Worm (Caenorhabditis elegans) whole organism, young adult: ENCODE measurements around the gene E02H4.6.
A peak's percentile ranks its signal among the peaks of the same experiment; 100 is the strongest.

Source experiments
- B0336.3 ChIP-seq: fragments of 200-800 bp; sonication (Bioruptor generic); IDR thresholded peaks from 2 replicates; pipeline ENCODE4 v1.3.6; 2022; ENCODE audit warnings: missing genetic modification characterization, missing compliant biosample characterization
- D2030.7 ChIP-seq: fragments of 200-800 bp; sonication (Bioruptor generic); IDR thresholded peaks from 2 replicates; pipeline ENCODE4 v1.3.6; 2022; ENCODE audit warnings: missing genetic modification reagents, missing genetic modification characterization, missing compliant biosample characterization
- F10E7.11 ChIP-seq: sonication (generic microtip); optimal IDR thresholded peaks from 2 replicates; lab custom pipeline; 2017; ENCODE audit warnings: mild to moderate bottlenecking, missing genetic modification characterization, moderate library complexity, missing compliant biosample characterization
- F23B12.7 ChIP-seq: sonication (generic microtip); optimal IDR thresholded peaks from 2 replicates; lab custom pipeline; 2017; ENCODE audit warnings: missing genetic modification characterization, mild to moderate bottlenecking, missing compliant biosample characterization, antibody characterized with exemption, moderate library complexity; ENCODE audit not compliant: insufficient read depth
- F33H1.4 ChIP-seq: fragments of 200-800 bp; sonication (Bioruptor generic); IDR thresholded peaks from 2 replicates; pipeline ENCODE4 v1.3.6; 2022; ENCODE audit warnings: missing genetic modification reagents, missing genetic modification characterization, missing compliant biosample characterization
- F37B4.10 ChIP-seq: fragments of 200-800 bp; sonication (Bioruptor generic); IDR thresholded peaks from 2 replicates; pipeline ENCODE4 v1.3.6; 2022; ENCODE audit warnings: missing genetic modification characterization, missing compliant biosample characterization
- F52B5.7 ChIP-seq: sonication (generic microtip); optimal IDR thresholded peaks from 2 replicates; lab custom pipeline; 2016; ENCODE audit warnings: mild to moderate bottlenecking, missing genetic modification characterization, missing compliant biosample characterization
- F55B11.4 ChIP-seq: sonication (generic microtip); optimal IDR thresholded peaks from 2 replicates; lab custom pipeline; 2016; ENCODE audit warnings: missing compliant biosample characterization, missing genetic modification characterization, borderline replicate concordance; ENCODE audit not compliant: insufficient read depth
- F57C9.4 ChIP-seq: sonication (generic microtip); optimal IDR thresholded peaks from 2 replicates; lab custom pipeline; 2017; ENCODE audit warnings: mild to moderate bottlenecking, missing genetic modification characterization, missing compliant biosample characterization
- T07F8.4 ChIP-seq: sonication (generic microtip); optimal IDR thresholded peaks from 2 replicates; lab custom pipeline; 2016; ENCODE audit warnings: mild to moderate bottlenecking, missing genetic modification characterization, moderate library complexity, missing compliant biosample characterization
- Y53F4B.3 ChIP-seq: fragments of 200-800 bp; sonication (Bioruptor generic); IDR thresholded peaks from 2 replicates; pipeline ENCODE4 v1.3.6; 2022; ENCODE audit warnings: missing genetic modification reagents, missing genetic modification characterization, missing compliant biosample characterization
- Y53G8AR.9 ChIP-seq: fragments of 200-800 bp; sonication (Bioruptor generic); conservative IDR thresholded peaks from 2 replicates; pipeline ENCODE4 v1.3.6; 2022; ENCODE audit warnings: missing genetic modification reagents, missing genetic modification characterization, missing compliant biosample characterization
- Y67H2A.10 ChIP-seq: fragments of 200-800 bp; sonication (Bioruptor generic); conservative IDR thresholded peaks from 2 replicates; pipeline ENCODE4 v1.3.6; 2022; ENCODE audit warnings: missing genetic modification reagents, missing genetic modification characterization, missing compliant biosample characterization
- ama-1 ChIP-seq, 3 experiments: fragments of 150-350 bp in 1 of 3; sonication (generic microtip) in 2 of 3; optimal IDR thresholded peaks; 2 replicates each; lab custom pipeline; 2014 to 2018; ENCODE audit warnings: missing biosample characterization in 2 of 3, missing genetic modification characterization in 2 of 3, missing genetic modification reagents in 2 of 3
- aptf-3 ChIP-seq: fragments of 200-800 bp; sonication (Bioruptor generic); IDR thresholded peaks from 2 replicates; pipeline ENCODE4 v1.3.6; 2022; ENCODE audit warnings: missing genetic modification characterization, missing compliant biosample characterization
- athp-1 ChIP-seq: sonication (generic microtip); optimal IDR thresholded peaks from 2 replicates; lab custom pipeline; 2017; ENCODE audit warnings: mild to moderate bottlenecking, missing genetic modification characterization, missing compliant biosample characterization
- cebp-1 ChIP-seq, 2 experiments: fragments of 200-800 bp in 1 of 2; sonication (Bioruptor generic) in 1 of 2; sonication (generic microtip) in 1 of 2; IDR thresholded peaks in 1 of 2; optimal IDR thresholded peaks in 1 of 2; 2 replicates each; pipeline versions ENCODE4 v1.3.6 to Lab custom; 2017 to 2022; ENCODE audit warnings: missing compliant biosample characterization in 2 of 2, missing genetic modification characterization in 2 of 2, mild to moderate bottlenecking in 1 of 2, missing genetic modification reagents in 1 of 2, moderate library complexity in 1 of 2
- ceh-27 ChIP-seq: fragments of 200-800 bp; sonication (Bioruptor generic); optimal IDR thresholded peaks from 2 replicates; lab custom pipeline; 2018; ENCODE audit warnings: mild to moderate bottlenecking, missing genetic modification characterization, moderate library complexity, missing compliant biosample characterization
- ceh-79 ChIP-seq: sonication (generic microtip); optimal IDR thresholded peaks from 2 replicates; lab custom pipeline; 2017; ENCODE audit warnings: mild to moderate bottlenecking, missing genetic modification characterization, missing compliant biosample characterization
- chd-7 ChIP-seq: sonication (generic microtip); optimal IDR thresholded peaks from 2 replicates; lab custom pipeline; 2016; ENCODE audit warnings: mild to moderate bottlenecking, missing genetic modification characterization, moderate library complexity, missing compliant biosample characterization
- dox-1 ChIP-seq: fragments of 200-800 bp; sonication (Bioruptor generic); IDR thresholded peaks from 2 replicates; pipeline ENCODE4 v1.3.6; 2022; ENCODE audit warnings: missing genetic modification reagents, missing genetic modification characterization, missing compliant biosample characterization
- ekl-4 ChIP-seq: fragments of 200-800 bp; sonication (Bioruptor generic); IDR thresholded peaks from 2 replicates; pipeline ENCODE4 v1.3.6; 2022; ENCODE audit warnings: missing genetic modification reagents, missing genetic modification characterization, missing compliant biosample characterization
- ets-4 ChIP-seq: fragments of 200-800 bp; sonication (Bioruptor generic); optimal IDR thresholded peaks from 2 replicates; lab custom pipeline; 2018; ENCODE audit warnings: mild to moderate bottlenecking, missing genetic modification characterization, missing compliant biosample characterization
- fkh-3 ChIP-seq: sonication (generic microtip); optimal IDR thresholded peaks from 2 replicates; lab custom pipeline; 2016; ENCODE audit warnings: mild to moderate bottlenecking, missing genetic modification characterization, missing compliant biosample characterization
- hlh-26 ChIP-seq: fragments of 200-800 bp; sonication (Bioruptor generic); conservative IDR thresholded peaks from 2 replicates; pipeline ENCODE4 v1.3.6; 2022; ENCODE audit warnings: missing genetic modification reagents, missing genetic modification characterization, missing compliant biosample characterization
- hrde-1 ChIP-seq: sonication (generic microtip); optimal IDR thresholded peaks from 2 replicates; lab custom pipeline; 2016; ENCODE audit warnings: missing genetic modification characterization, mild to moderate bottlenecking, missing compliant biosample characterization, moderate library complexity, missing genotype, missing genetic modification reagents, borderline replicate concordance
- lag-1 ChIP-seq: fragments of 200-800 bp; sonication (Bioruptor generic); IDR thresholded peaks from 2 replicates; pipeline ENCODE4 v1.3.6; 2022; ENCODE audit warnings: missing genetic modification reagents, missing genetic modification characterization, missing compliant biosample characterization
- lin-54 ChIP-seq: fragments of 200-800 bp; sonication (Bioruptor generic); optimal IDR thresholded peaks from 2 replicates; lab custom pipeline; 2018; ENCODE audit warnings: mild to moderate bottlenecking, missing genetic modification characterization, missing compliant biosample characterization
- lsl-1 ChIP-seq: fragments of 200-800 bp; sonication (Bioruptor generic); optimal IDR thresholded peaks from 2 replicates; lab custom pipeline; 2018; ENCODE audit warnings: mild to moderate bottlenecking, missing genetic modification characterization, moderate library complexity, missing compliant biosample characterization
- madf-10 ChIP-seq: sonication (generic microtip); optimal IDR thresholded peaks from 2 replicates; lab custom pipeline; 2016; ENCODE audit warnings: mild to moderate bottlenecking, missing genetic modification characterization, missing compliant biosample characterization
- madf-3 ChIP-seq: fragments of 200-800 bp; sonication (Bioruptor generic); IDR thresholded peaks from 2 replicates; pipeline ENCODE4 v1.3.6; 2022; ENCODE audit warnings: missing genetic modification reagents, missing genetic modification characterization, missing compliant biosample characterization
- madf-6 ChIP-seq: fragments of 200-800 bp; sonication (Bioruptor generic); IDR thresholded peaks from 2 replicates; pipeline ENCODE4 v1.3.6; 2022; ENCODE audit warnings: missing genetic modification reagents, missing genetic modification characterization, missing compliant biosample characterization
- madf-8 ChIP-seq: fragments of 200-800 bp; sonication (Bioruptor generic); conservative IDR thresholded peaks from 2 replicates; pipeline ENCODE4 v1.3.6; 2022; ENCODE audit warnings: missing genetic modification reagents, missing genetic modification characterization, missing compliant biosample characterization
- mes-4 ChIP-seq: sonication (generic microtip); optimal IDR thresholded peaks from 2 replicates; lab custom pipeline; 2016; ENCODE audit warnings: missing genotype, missing genetic modification characterization, missing compliant biosample characterization
- nfya-1 ChIP-seq: sonication (generic microtip); optimal IDR thresholded peaks from 2 replicates; lab custom pipeline; 2017; ENCODE audit warnings: antibody characterized with exemption, missing compliant biosample characterization, missing genetic modification characterization, borderline replicate concordance; ENCODE audit not compliant: insufficient read depth
- nfya-2 ChIP-seq: fragments of 200-800 bp; sonication (Bioruptor generic); IDR thresholded peaks from 2 replicates; pipeline ENCODE4 v1.3.6; 2022; ENCODE audit warnings: missing genetic modification reagents, missing genetic modification characterization, missing compliant biosample characterization
- nfyb-1 ChIP-seq: fragments of 200-800 bp; sonication (Bioruptor generic); IDR thresholded peaks from 2 replicates; pipeline ENCODE4 v1.3.6; 2022; ENCODE audit warnings: missing genetic modification reagents, missing genetic modification characterization, missing compliant biosample characterization
- nhr-179 ChIP-seq: sonication (generic microtip); optimal IDR thresholded peaks from 2 replicates; lab custom pipeline; 2016; ENCODE audit warnings: mild to moderate bottlenecking, missing genetic modification characterization, missing compliant biosample characterization
- nhr-80 ChIP-seq: sonication (generic microtip); optimal IDR thresholded peaks from 2 replicates; lab custom pipeline; 2016; ENCODE audit warnings: missing genetic modification characterization, missing compliant biosample characterization
- sdz-38 ChIP-seq: sonication (generic microtip); optimal IDR thresholded peaks from 2 replicates; lab custom pipeline; 2016; ENCODE audit warnings: missing genotype, missing genetic modification characterization, missing compliant biosample characterization
- snpc-4 ChIP-seq, 5 experiments: fragments of 150-350 bp in 1 of 5; sonication (generic microtip) in 4 of 5; optimal IDR thresholded peaks; 2 replicates each; lab custom pipeline; 2014 to 2018; ENCODE audit warnings: missing genetic modification characterization in 5 of 5, missing biosample characterization in 3 of 5, antibody characterized with exemption in 2 of 5, mild to moderate bottlenecking in 2 of 5, missing compliant biosample characterization in 2 of 5, missing genotype in 2 of 5, moderate library complexity in 2 of 5, missing genetic modification reagents in 1 of 5
- somi-1 ChIP-seq: fragments of 200-800 bp; sonication (Bioruptor generic); optimal IDR thresholded peaks from 2 replicates; lab custom pipeline; 2018; ENCODE audit warnings: mild to moderate bottlenecking, missing genetic modification characterization, missing compliant biosample characterization
- tbx-9 ChIP-seq: sonication (generic microtip); optimal IDR thresholded peaks from 2 replicates; lab custom pipeline; 2016; ENCODE audit warnings: borderline replicate concordance, missing genetic modification characterization, inconsistent platforms, missing compliant biosample characterization
- tlf-1 ChIP-seq: fragments of 200-800 bp; sonication (Bioruptor generic); optimal IDR thresholded peaks from 2 replicates; lab custom pipeline; 2018; ENCODE audit warnings: mild to moderate bottlenecking, missing genetic modification characterization, missing compliant biosample characterization
- unc-62 ChIP-seq: fragments of 150-350 bp; optimal IDR thresholded peaks from 2 replicates; lab custom pipeline; 2014; ENCODE audit warnings: missing biosample characterization, missing genetic modification reagents, missing genetic modification characterization
- zfh-2 ChIP-seq: fragments of 200-800 bp; sonication (Bioruptor generic); conservative IDR thresholded peaks from 2 replicates; pipeline ENCODE4 v1.3.6; 2022; ENCODE audit warnings: missing genetic modification reagents, missing genetic modification characterization, missing compliant biosample characterization
- ztf-18 ChIP-seq: sonication (generic microtip); optimal IDR thresholded peaks from 2 replicates; lab custom pipeline; 2016; ENCODE audit warnings: missing genotype, mild to moderate bottlenecking, missing genetic modification characterization, missing compliant biosample characterization

E02H4.6 gene

ce11 chrX:14228764-14229163 is 23.2 kb downstream of the E02H4.6 start:
- TF ChIP-seq tbx-9 (no peak), T07F8.4 (tag; lab: Kevin White, UChicago) (peak; percentile 8), nfya-1 (no peak), Y53G8AR.9 (no peak), hrde-1 (tag; lab: Kevin White, UChicago) (peak; percentile 40), F37B4.10 (GFP tag; lab: Robert Waterston, UW) (no peak), madf-6 (GFP tag; lab: Robert Waterston, UW) (no peak), lin-54 (no peak), F57C9.4 (tag; lab: Kevin White, UChicago) (no peak), F33H1.4 (GFP tag; lab: Robert Waterston, UW) (no peak), ceh-79 (no peak), madf-3 (GFP tag; lab: Robert Waterston, UW) (no peak), cebp-1 (GFP tag; IDR thresholded peaks at IDR 0.05; lab: Robert Waterston, UW) (no peak), cebp-1 (tag; optimal IDR thresholded peaks at IDR 0.05; lab: Kevin White, UChicago) (no peak), zfh-2 (GFP tag; lab: Robert Waterston, UW) (no peak), somi-1 (GFP tag; lab: Kevin White, UChicago) (no peak), nfya-2 (GFP tag; lab: Robert Waterston, UW) (no peak), nfyb-1 (GFP tag; lab: Robert Waterston, UW) (peak; percentile 48), aptf-3 (GFP tag; lab: Robert Waterston, UW) (0 out of 2 replicates have a peak, but pooled peaks have one; percentile 38), ama-1 (optimal IDR thresholded peaks at IDR 0.05; lab: Kevin White, UChicago) (no peak), ama-1 (GFP tag; optimal IDR thresholded peaks at IDR 0.05; lab: Kevin White, UChicago) (peak in 1 of 2 experiments; percentile 27), snpc-4 (GFP tag; optimal IDR thresholded peaks at IDR 0.05; lab: Kevin White, UChicago) (peak; percentile 76), snpc-4 (tag; optimal IDR thresholded peaks at IDR 0.05; lab: Kevin White, UChicago) (peak in 2 of 4 experiments; percentile 58 to 77), unc-62 (GFP tag; lab: Kevin White, UChicago) (no peak), dox-1 (GFP tag; lab: Robert Waterston, UW) (no peak), madf-8 (GFP tag; lab: Robert Waterston, UW) (no peak), B0336.3 (GFP tag; lab: Robert Waterston, UW) (no peak), hlh-26 (GFP tag; lab: Robert Waterston, UW) (no peak), ekl-4 (no peak), F10E7.11 (tag; lab: Kevin White, UChicago) (no peak), chd-7 (tag; lab: Kevin White, UChicago) (peak; percentile 53), athp-1 (tag; lab: Kevin White, UChicago) (peak; percentile 30), D2030.7 (GFP tag; lab: Robert Waterston, UW) (peak; percentile 47; the same call in 1 of the 2 replicates), ztf-18 (tag; lab: Kevin White, UChicago) (peak; percentile 56), Y67H2A.10 (GFP tag; lab: Robert Waterston, UW) (no peak), Y53F4B.3 (GFP tag; lab: Robert Waterston, UW) (no peak), nhr-80 (tag; lab: Kevin White, UChicago) (no peak), mes-4 (peak; percentile 10), ceh-27 (GFP tag; lab: Kevin White, UChicago) (no peak), ets-4 (GFP tag; lab: Kevin White, UChicago) (no peak), F52B5.7 (tag; lab: Kevin White, UChicago) (no peak), F55B11.4 (tag; lab: Kevin White, UChicago) (no peak), lsl-1 (GFP tag; lab: Kevin White, UChicago) (no peak), sdz-38 (tag; lab: Kevin White, UChicago) (no peak), nhr-179 (tag; lab: Kevin White, UChicago) (peak; percentile 58), F23B12.7 (tag; lab: Kevin White, UChicago) (peak; percentile 28), tlf-1 (GFP tag; lab: Kevin White, UChicago) (no peak), fkh-3 (no peak), madf-10 (tag; lab: Kevin White, UChicago) (peak; percentile 19), lag-1 (GFP tag; lab: Robert Waterston, UW) (no peak)
